Fruit fly (Drosophila melanogaster): ENCODE results near the gene Cse1.

Gene Cse1

dm6 chr2L:16796104-16796645, 28.8 kb downstream of the Cse1 start, which contains the start of gene Ugt37E1:
Gene Ugt37E1 (plus strand): TSS chr2L:16796595.
- TF ChIP-seq kay (GFP tag; ENCODE audit: borderline replicate concordance) (peak; percentile 58), Clk (GFP tag; optimal IDR thresholded peaks at IDR 0.05) (no peak)

dm6 chr2L:16793970-16794369, 31.0 kb downstream of the Cse1 start, which contains the start of gene Ugt37C2:
Gene Ugt37C2 (plus strand): TSS chr2L:16794211.
- no peak for TF ChIP-seq Crg-1 (GFP tag; optimal IDR thresholded peaks at IDR 0.05)
- no peak for TF ChIP-seq kay (GFP tag; ENCODE audit: borderline replicate concordance)
- TF ChIP-seq Clk (GFP tag; optimal IDR thresholded peaks at IDR 0.05) = no peak
- no peak for TF ChIP-seq CG12768 (GFP tag; optimal IDR thresholded peaks at IDR 0.05)
- TF ChIP-seq pad (GFP tag; optimal IDR thresholded peaks at IDR 0.05) = no peak
- TF ChIP-seq CG7101 (tag; optimal IDR thresholded peaks at IDR 0.05) = no peak
- TF ChIP-seq CG7045 (GFP tag; optimal IDR thresholded peaks at IDR 0.05) = no peak

- TF ChIP-seq Crg-1 (GFP tag; optimal IDR thresholded peaks at IDR 0.05) (no peak), kay (GFP tag; ENCODE audit: borderline replicate concordance) (peak; percentile 74)
Measured at dm6 chr2L:16791345-16791744, 33.7 kb downstream of the Cse1 start, which contains the start of gene CG17928. Gene CG17928 (plus strand): TSS chr2L:16791568.

- peak; percentile 6 for TF ChIP-seq Mnt (GFP tag; optimal IDR thresholded peaks at IDR 0.05)
- TF ChIP-seq cic (GFP tag; optimal IDR thresholded peaks at IDR 0.05) = peak; percentile 5
- no peak for TF ChIP-seq Hr96 (GFP tag; optimal IDR thresholded peaks at IDR 0.05)
- no peak for TF ChIP-seq toe (GFP tag; optimal IDR thresholded peaks at IDR 0.05)
Measured at dm6 chr2L:16790671-16791270, 34.2 kb downstream of the Cse1 start, which contains the start of gene Cyt-b5-r. Gene Cyt-b5-r (minus strand): TSS chr2L:16790721.

dm6 chr2L:16789880-16790279, 35.1 kb downstream of the Cse1 start:
- TF ChIP-seq pad (GFP tag; optimal IDR thresholded peaks at IDR 0.05) = no peak
- no peak for TF ChIP-seq CG12768 (GFP tag; optimal IDR thresholded peaks at IDR 0.05)
- no peak for TF ChIP-seq tj (GFP tag; optimal IDR thresholded peaks at IDR 0.05)
- TF ChIP-seq Hr96 (GFP tag; optimal IDR thresholded peaks at IDR 0.05) = no peak
- no peak for TF ChIP-seq CG1620 (GFP tag; optimal IDR thresholded peaks at IDR 0.05)
- no peak for TF ChIP-seq Crg-1 (GFP tag; optimal IDR thresholded peaks at IDR 0.05)
- no peak for TF ChIP-seq toe (GFP tag; optimal IDR thresholded peaks at IDR 0.05)
- TF ChIP-seq CG11617 (GFP tag; optimal IDR thresholded peaks at IDR 0.05) = no peak
- TF ChIP-seq cic (GFP tag; optimal IDR thresholded peaks at IDR 0.05) = no peak
- TF ChIP-seq CG33017 (tag; optimal IDR thresholded peaks at IDR 0.05) = no peak
- TF ChIP-seq CG14711 (tag; optimal IDR thresholded peaks at IDR 0.05) = no peak

- no peak for TF ChIP-seq CG12768 (GFP tag; optimal IDR thresholded peaks at IDR 0.05)
- peak; percentile 2 for TF ChIP-seq kay (GFP tag; ENCODE audit: borderline replicate concordance)
Measured at dm6 chr2L:16788885-16789284, 36.1 kb downstream of the Cse1 start.

dm6 chr2L:16787548-16787947, 37.5 kb downstream of the Cse1 start:
- TF ChIP-seq CG7101 (tag; optimal IDR thresholded peaks at IDR 0.05) (no peak), CG7045 (GFP tag; optimal IDR thresholded peaks at IDR 0.05) (no peak), CG1620 (GFP tag; optimal IDR thresholded peaks at IDR 0.05) (no peak), pad (GFP tag; optimal IDR thresholded peaks at IDR 0.05) (no peak), CG33017 (tag; optimal IDR thresholded peaks at IDR 0.05) (no peak), ovo (GFP tag; optimal IDR thresholded peaks at IDR 0.05) (no peak), toe (GFP tag; optimal IDR thresholded peaks at IDR 0.05) (no peak), Crg-1 (GFP tag; optimal IDR thresholded peaks at IDR 0.05) (no peak), tj (GFP tag; optimal IDR thresholded peaks at IDR 0.05) (no peak), CG11617 (GFP tag; optimal IDR thresholded peaks at IDR 0.05) (no peak), cnc (optimal IDR thresholded peaks at IDR 0.05) (no peak), CG12768 (GFP tag; optimal IDR thresholded peaks at IDR 0.05) (no peak), CG14711 (tag; optimal IDR thresholded peaks at IDR 0.05) (no peak)
